Fruit fly (Drosophila melanogaster) whole organism, embryonic: Measurements from ENCODE around the gene eIF4A.

Source experiments
- Atf-2 ChIP-seq: fragments of 200-800 bp; sonication (Bioruptor generic); optimal IDR thresholded peaks from 2 replicates; lab custom pipeline; 2016; ENCODE audit warnings: missing biosample characterization, missing genetic modification characterization
- CG11695 ChIP-seq: fragments of 200-800 bp; sonication (Bioruptor generic); IDR thresholded peaks from 3 replicates; pipeline ENCODE4 v1.3.6; 2022; ENCODE audit warnings: missing biosample characterization, missing genetic modification characterization
- CG12942 ChIP-seq: fragments of 200-800 bp; sonication (Bioruptor generic); optimal IDR thresholded peaks from 3 replicates; lab custom pipeline; 2016; ENCODE audit warnings: missing biosample characterization, missing genetic modification characterization
- CG13424 ChIP-seq: fragments of 200-800 bp; sonication (Bioruptor generic); optimal IDR thresholded peaks from 2 replicates; lab custom pipeline; 2019; ENCODE audit warnings: missing biosample characterization, mild to moderate bottlenecking, missing genetic modification characterization, moderate library complexity
- CG14441 ChIP-seq: fragments of 200-800 bp; sonication (Bioruptor generic); IDR thresholded peaks from 2 replicates; pipeline ENCODE4 v1.3.6; 2022; ENCODE audit warnings: missing biosample characterization, missing genetic modification characterization
- CG14667 ChIP-seq: fragments of 200-800 bp; sonication (Bioruptor generic); IDR thresholded peaks from 2 replicates; pipeline ENCODE4 v1.3.6; 2022; ENCODE audit warnings: missing biosample characterization, missing genetic modification characterization
- CG14860 ChIP-seq: fragments of 200-800 bp; sonication (Bioruptor generic); IDR thresholded peaks from 3 replicates; pipeline ENCODE4 v1.3.6; 2022; ENCODE audit warnings: missing biosample characterization, missing genetic modification characterization; ENCODE audit not compliant: partially characterized antibody
- CG15011 ChIP-seq: fragments of 200-800 bp; sonication (Bioruptor generic); optimal IDR thresholded peaks from 3 replicates; lab custom pipeline; 2018; ENCODE audit warnings: missing biosample characterization, mild to moderate bottlenecking, missing genetic modification characterization
- CG15073 ChIP-seq: fragments of 200-800 bp; sonication (Bioruptor generic); optimal IDR thresholded peaks from 2 replicates; lab custom pipeline; 2016; ENCODE audit warnings: missing biosample characterization, missing genetic modification characterization
- CG17612 ChIP-seq: fragments of 200-800 bp; sonication (Bioruptor generic); IDR thresholded peaks from 2 replicates; pipeline ENCODE4 v1.3.6; 2022; ENCODE audit warnings: missing biosample characterization, missing genetic modification characterization
- CG17802 ChIP-seq: fragments of 200-800 bp; sonication (Bioruptor generic); optimal IDR thresholded peaks from 2 replicates; lab custom pipeline; 2018; ENCODE audit warnings: missing biosample characterization, mild to moderate bottlenecking, missing genetic modification characterization, moderate library complexity
- CG18619 ChIP-seq: fragments of 200-800 bp; sonication (Bioruptor generic); optimal IDR thresholded peaks from 3 replicates; lab custom pipeline; 2017; ENCODE audit warnings: missing biosample characterization, mild to moderate bottlenecking, missing genetic modification characterization
- CG2116 ChIP-seq: fragments of 200-800 bp; sonication (Bioruptor generic); optimal IDR thresholded peaks from 3 replicates; lab custom pipeline; 2018; ENCODE audit warnings: missing biosample characterization, mild to moderate bottlenecking, missing genetic modification characterization
- CG34224 ChIP-seq: fragments of 200-800 bp; sonication (Bioruptor generic); IDR thresholded peaks from 3 replicates; pipeline ENCODE4 v1.3.6; 2022; ENCODE audit warnings: missing biosample characterization, missing genetic modification characterization; ENCODE audit not compliant: partially characterized antibody
- CG3995 ChIP-seq: fragments of 200-800 bp; sonication (Bioruptor generic); optimal IDR thresholded peaks from 3 replicates; lab custom pipeline; 2016; ENCODE audit warnings: missing biosample characterization, missing genetic modification characterization
- CG4854 ChIP-seq: fragments of 200-800 bp; sonication (Bioruptor generic); optimal IDR thresholded peaks from 2 replicates; lab custom pipeline; 2016; ENCODE audit warnings: missing biosample characterization, missing genetic modification characterization, inconsistent platforms
- CG7556 ChIP-seq: fragments of 200-800 bp; sonication (Bioruptor generic); optimal IDR thresholded peaks from 2 replicates; lab custom pipeline; 2017; ENCODE audit warnings: missing biosample characterization, mild to moderate bottlenecking, missing genetic modification characterization
- CG8359 ChIP-seq: fragments of 200-800 bp; sonication (Bioruptor generic); optimal IDR thresholded peaks from 2 replicates; lab custom pipeline; 2017; ENCODE audit warnings: missing biosample characterization, mild to moderate bottlenecking, missing genetic modification characterization, borderline replicate concordance
- CG9609 ChIP-seq: fragments of 200-800 bp; sonication (Bioruptor generic); optimal IDR thresholded peaks from 3 replicates; lab custom pipeline; 2016; ENCODE audit warnings: missing biosample characterization, missing genetic modification characterization
- CrebB ChIP-seq: fragments of 200-800 bp; sonication (Bioruptor generic); optimal IDR thresholded peaks from 3 replicates; lab custom pipeline; 2018; ENCODE audit warnings: missing biosample characterization, mild to moderate bottlenecking, missing genetic modification characterization
- Deaf1 ChIP-seq: fragments of 200-800 bp; optimal IDR thresholded peaks from 3 replicates; lab custom pipeline; 2019; ENCODE audit warnings: missing biosample characterization, mild to moderate bottlenecking, missing genetic modification characterization, moderate library complexity
- Dll ChIP-seq: fragments of 200-800 bp; sonication (Bioruptor generic); IDR thresholded peaks from 4 replicates; pipeline ENCODE4 v1.3.6; 2022; ENCODE audit warnings: missing biosample characterization, missing genetic modification characterization; ENCODE audit not compliant: partially characterized antibody
- Doc2 ChIP-seq: fragments of 200-800 bp; sonication (Bioruptor generic); IDR thresholded peaks from 2 replicates; pipeline ENCODE4 v1.3.6; 2022; ENCODE audit warnings: missing biosample characterization, missing genetic modification characterization
- Ets65A ChIP-seq: fragments of 200-800 bp; sonication (Bioruptor generic); peaks from one replicate; lab custom pipeline; 2016; ENCODE audit warnings: missing biosample characterization, missing genetic modification characterization
- Ets97D ChIP-seq: fragments of 200-800 bp; sonication (Bioruptor generic); optimal IDR thresholded peaks from 3 replicates; lab custom pipeline; 2016; ENCODE audit warnings: missing biosample characterization, missing genetic modification characterization
- Hmx ChIP-seq: fragments of 200-800 bp; sonication (Bioruptor generic); optimal IDR thresholded peaks from 2 replicates; lab custom pipeline; 2016; ENCODE audit warnings: missing biosample characterization, missing genetic modification characterization
- NC2β ChIP-seq: fragments of 200-800 bp; sonication (Bioruptor generic); optimal IDR thresholded peaks from 2 replicates; lab custom pipeline; 2016; ENCODE audit warnings: missing biosample characterization, missing genetic modification characterization
- Oaz ChIP-seq: fragments of 200-800 bp; sonication (Bioruptor generic); IDR thresholded peaks from 2 replicates; pipeline ENCODE4 v1.3.6; 2022; ENCODE audit warnings: missing biosample characterization, missing genetic modification characterization
- PHDP ChIP-seq: fragments of 200-800 bp; sonication (Bioruptor generic); optimal IDR thresholded peaks from 3 replicates; lab custom pipeline; 2018; ENCODE audit warnings: missing biosample characterization, mild to moderate bottlenecking, missing genetic modification characterization, moderate library complexity
- Side ChIP-seq: fragments of 200-800 bp; sonication (Bioruptor generic); optimal IDR thresholded peaks from 2 replicates; lab custom pipeline; 2016; ENCODE audit warnings: missing biosample characterization, missing genetic modification characterization
- Spps ChIP-seq: fragments of 200-800 bp; sonication (Bioruptor generic); optimal IDR thresholded peaks from 2 replicates; lab custom pipeline; 2018; ENCODE audit warnings: missing biosample characterization, mild to moderate bottlenecking, missing genetic modification characterization
- az2 ChIP-seq: fragments of 200-800 bp; sonication (Bioruptor generic); optimal IDR thresholded peaks from 3 replicates; lab custom pipeline; 2016; ENCODE audit warnings: missing biosample characterization, missing genetic modification characterization
- br ChIP-seq: fragments of >200 bp; optimal IDR thresholded peaks from 2 replicates; lab custom pipeline; 2017
- caup ChIP-seq: fragments of 200-800 bp; sonication (Bioruptor generic); optimal IDR thresholded peaks from 3 replicates; lab custom pipeline; 2017; ENCODE audit warnings: missing biosample characterization, mild to moderate bottlenecking, missing genetic modification characterization, moderate library complexity; ENCODE audit not compliant: severe bottlenecking
- chinmo ChIP-seq: fragments of 200-800 bp; sonication (Bioruptor generic); IDR thresholded peaks from 4 replicates; pipeline ENCODE4 v1.3.6; 2022; ENCODE audit warnings: missing biosample characterization, missing genetic modification characterization; ENCODE audit not compliant: partially characterized antibody
- dm ChIP-seq: fragments of 200-800 bp; sonication (Bioruptor generic); optimal IDR thresholded peaks from 3 replicates; lab custom pipeline; 2016; ENCODE audit warnings: missing biosample characterization, missing genetic modification characterization
- fd102C ChIP-seq: fragments of 200-800 bp; sonication (Bioruptor generic); optimal IDR thresholded peaks from 2 replicates; lab custom pipeline; 2018; ENCODE audit warnings: missing biosample characterization, mild to moderate bottlenecking, missing genetic modification characterization, moderate library complexity
- gcm ChIP-seq: fragments of 200-800 bp; sonication (Bioruptor generic); optimal IDR thresholded peaks from 2 replicates; lab custom pipeline; 2019; ENCODE audit warnings: missing biosample characterization, mild to moderate bottlenecking, missing genetic modification characterization, moderate library complexity
- h ChIP-seq: fragments of >200 bp; optimal IDR thresholded peaks from 2 replicates; lab custom pipeline; 2017
- jumu ChIP-seq: fragments of 200-800 bp; sonication (Bioruptor generic); optimal IDR thresholded peaks from 3 replicates; lab custom pipeline; 2016; ENCODE audit warnings: missing biosample characterization, missing genetic modification characterization
- maf-S ChIP-seq: fragments of 200-800 bp; sonication (Bioruptor generic); optimal IDR thresholded peaks from 2 replicates; lab custom pipeline; 2016; ENCODE audit warnings: missing biosample characterization, missing genetic modification characterization
- mam ChIP-seq: fragments of 200-800 bp; sonication (Bioruptor generic); optimal IDR thresholded peaks from 3 replicates; lab custom pipeline; 2016; ENCODE audit warnings: missing biosample characterization, missing genetic modification characterization
- nau ChIP-seq: fragments of 200-800 bp; sonication (Bioruptor generic); optimal IDR thresholded peaks from 3 replicates; lab custom pipeline; 2017; ENCODE audit warnings: missing biosample characterization, mild to moderate bottlenecking, missing genetic modification characterization, missing genetic modification reagents
- pnt ChIP-seq: fragments of 200-800 bp; sonication (Bioruptor generic); optimal IDR thresholded peaks from 3 replicates; lab custom pipeline; 2016; ENCODE audit warnings: missing biosample characterization, missing genetic modification characterization
- row ChIP-seq: fragments of 200-800 bp; sonication (Bioruptor generic); IDR thresholded peaks from 3 replicates; pipeline ENCODE4 v1.3.6; 2022; ENCODE audit warnings: missing biosample characterization, missing genetic modification characterization
- sug ChIP-seq: fragments of 200-800 bp; optimal IDR thresholded peaks from 2 replicates; lab custom pipeline; 2019; ENCODE audit warnings: missing biosample characterization, mild to moderate bottlenecking, missing genetic modification characterization, moderate library complexity

eIF4A gene

DNA sequence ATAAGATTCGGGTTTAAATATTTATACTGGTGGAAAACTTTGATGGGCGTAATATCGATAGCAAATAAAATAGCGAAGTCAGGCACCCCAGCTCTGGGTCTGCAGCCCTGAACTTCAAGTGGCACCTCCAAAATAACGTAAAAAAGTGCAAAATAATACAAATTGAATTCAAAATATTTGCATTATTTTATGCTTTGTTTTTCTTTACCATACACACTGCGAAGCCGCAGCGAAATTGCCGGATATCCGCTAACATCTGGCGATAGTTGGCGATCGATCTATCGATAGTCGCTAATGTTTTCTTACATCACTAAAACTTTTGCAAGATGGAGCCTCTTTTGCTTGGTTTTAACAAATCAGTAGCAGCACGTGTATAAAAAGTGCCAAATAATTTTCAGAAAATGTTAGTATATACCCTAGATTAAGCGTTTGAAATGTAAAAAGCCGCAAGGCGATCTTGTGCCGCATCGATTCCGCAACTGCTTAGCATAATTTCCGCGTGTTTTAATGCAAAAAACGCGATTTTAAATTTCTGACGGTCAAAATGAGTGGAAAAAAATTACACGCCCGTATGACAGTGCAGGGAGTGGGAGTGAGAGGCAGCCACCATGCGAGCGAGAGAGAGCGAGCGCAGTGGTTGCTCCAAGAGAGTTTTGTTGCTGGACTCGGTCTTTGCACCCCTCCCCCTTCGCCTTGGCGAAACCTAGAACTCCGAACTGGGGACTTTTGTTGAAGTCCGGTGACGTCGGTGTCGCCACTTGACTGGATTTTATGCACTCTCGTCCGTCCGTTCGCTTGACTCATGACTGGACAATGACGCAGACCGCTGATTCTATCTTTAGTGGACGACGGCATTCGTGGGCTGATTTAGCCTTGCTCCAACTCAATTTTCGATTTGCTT, at the start of gene eIF4A (continued):
- TF ChIP-seq NC2β (GFP tag; lab: Kevin White, UChicago): peak; percentile 49
- TF ChIP-seq Ets65A (GFP tag; lab: Kevin White, UChicago): peak; percentile 90
- no peak for TF ChIP-seq CG3995 (GFP tag; lab: Kevin White, UChicago)
- TF ChIP-seq CG8359 (GFP tag; lab: Kevin White, UChicago): no peak
- no peak for TF ChIP-seq CG13424 (tag; lab: Kevin White, UChicago)
- peak; percentile 18 for TF ChIP-seq CG9609 (GFP tag; lab: Kevin White, UChicago)
- no peak for TF ChIP-seq chinmo (GFP tag; lab: Robert Waterston, UW)
- TF ChIP-seq mam (GFP tag; lab: Kevin White, UChicago): no peak
- TF ChIP-seq maf-S (GFP tag; lab: Kevin White, UChicago): no peak
- TF ChIP-seq CG4854: no peak
- no peak for TF ChIP-seq fd102C (GFP tag; lab: Kevin White, UChicago)
- TF ChIP-seq, all 482 proteins: peak for 120

dm6 chr2L:5943229-5944078, 38.1 kb upstream of the eIF4A start, which contains the start of the genes Sfp26Ad and Gpdh1:
TSS of gene Sfp26Ad (minus strand) at chr2L:5943304.
TSS of gene Gpdh1 (plus strand) at chr2L:5943643.
- TF ChIP-seq h (lab: Kevin White, UChicago) (no peak), caup (GFP tag; lab: Kevin White, UChicago) (peak; percentile 85), Deaf1 (tag; lab: Kevin White, UChicago) (peak; percentile 42), Hmx (peak; percentile 6), nau (GFP tag; lab: Kevin White, UChicago) (peak; percentile 68), Ets97D (peak; percentile 85), jumu (GFP tag; lab: Kevin White, UChicago) (peak; percentile 87), CG14441 (GFP tag; lab: Robert Waterston, UW) (peak; percentile 60), pnt (peak; percentile 50), Spps (tag; lab: Kevin White, UChicago) (peak; percentile 11), CG17612 (no peak), CG14667 (GFP tag; lab: Robert Waterston, UW) (peak; percentile 45), CG15073 (GFP tag; lab: Kevin White, UChicago) (no peak), CG2116 (GFP tag; lab: Kevin White, UChicago) (peak; percentile 79), az2 (GFP tag; lab: Kevin White, UChicago) (peak; percentile 74), CG7556 (GFP tag; lab: Kevin White, UChicago) (peak; percentile 78), CrebB (peak; percentile 15), CG12942 (GFP tag; lab: Kevin White, UChicago) (peak; percentile 71), CG15011 (peak; percentile 12), Doc2 (GFP tag; lab: Robert Waterston, UW) (no peak), Side (peak; percentile 79), Atf-2 (GFP tag; lab: Kevin White, UChicago) (peak; percentile 34), sug (peak; percentile 56), br (lab: Kevin White, UChicago) (no peak), Dll (GFP tag; lab: Robert Waterston, UW) (peak; percentile 77), PHDP (peak; percentile 73), CG14860 (GFP tag; lab: Robert Waterston, UW) (no peak), gcm (GFP tag; lab: Kevin White, UChicago) (peak; percentile 71), CG11695 (GFP tag; lab: Robert Waterston, UW) (peak; percentile 64; the same call in 2 of the 3 replicates), dm (GFP tag; lab: Kevin White, UChicago) (no peak), Oaz (GFP tag; lab: Robert Waterston, UW) (no peak), CG34224 (GFP tag; lab: Robert Waterston, UW) (peak; percentile 22; the same call in 1 of the 3 replicates), row (GFP tag; lab: Robert Waterston, UW) (peak; percentile 77), CG18619 (GFP tag; lab: Kevin White, UChicago) (peak; percentile 58), CG17802 (tag; lab: Kevin White, UChicago) (peak; percentile 17)
